Fruit fly (Drosophila melanogaster) whole organism, embryonic: Measurements from ENCODE around the gene CG31431.

Experiments used
- Asciz ChIP-seq: fragments of 200-800 bp; sonication (Bioruptor generic); optimal IDR thresholded peaks from 2 replicates; lab custom pipeline; 2017; ENCODE audit warnings: missing biosample characterization, mild to moderate bottlenecking, missing genetic modification characterization, missing genetic modification reagents
- CG11723 ChIP-seq: fragments of 200-800 bp; sonication (Bioruptor generic); optimal IDR thresholded peaks from 2 replicates; lab custom pipeline; 2017; ENCODE audit warnings: missing biosample characterization, mild to moderate bottlenecking, missing genetic modification characterization
- CG1233 ChIP-seq: fragments of 200-800 bp; sonication (Bioruptor generic); optimal IDR thresholded peaks from 4 replicates; lab custom pipeline; 2018; ENCODE audit warnings: missing biosample characterization, mild to moderate bottlenecking, missing genetic modification characterization
- CG15479 ChIP-seq: fragments of 200-800 bp; sonication (Bioruptor generic); optimal IDR thresholded peaks from 3 replicates; lab custom pipeline; 2019; ENCODE audit warnings: missing biosample characterization, mild to moderate bottlenecking, missing genetic modification characterization, moderate library complexity
- CG1792 ChIP-seq: fragments of 200-800 bp; sonication (Bioruptor generic); optimal IDR thresholded peaks from 2 replicates; lab custom pipeline; 2016; ENCODE audit warnings: missing biosample characterization, missing genetic modification characterization
- CG18476 ChIP-seq: fragments of 200-800 bp; sonication (Bioruptor generic); optimal IDR thresholded peaks from 2 replicates; lab custom pipeline; 2016; ENCODE audit warnings: missing biosample characterization, mild to moderate bottlenecking, missing genetic modification characterization
- CG2199 ChIP-seq: fragments of 200-800 bp; sonication (Bioruptor generic); IDR thresholded peaks from 3 replicates; pipeline ENCODE4 v1.3.6; 2022; ENCODE audit warnings: missing biosample characterization, missing genetic modification characterization
- CG32767 ChIP-seq: fragments of 200-800 bp; sonication (Bioruptor generic); IDR thresholded peaks from 2 replicates; pipeline ENCODE4 v1.3.6; 2022; ENCODE audit warnings: missing biosample characterization, missing genetic modification characterization
- CG34422 ChIP-seq: fragments of 200-800 bp; sonication (Bioruptor generic); IDR thresholded peaks from 3 replicates; pipeline ENCODE4 v1.3.6; 2022; ENCODE audit warnings: missing biosample characterization, missing genetic modification characterization
- CG4360 ChIP-seq: fragments of 200-800 bp; sonication (Bioruptor generic); IDR thresholded peaks from 2 replicates; pipeline ENCODE4 v1.3.6; 2022; ENCODE audit warnings: missing biosample characterization, missing genetic modification characterization
- CG43689 ChIP-seq: fragments of 200-800 bp; sonication (Bioruptor generic); IDR thresholded peaks from 2 replicates; pipeline ENCODE4 v1.3.6; 2022; ENCODE audit warnings: missing biosample characterization, missing genetic modification characterization
- CG4854 ChIP-seq: fragments of 200-800 bp; sonication (Bioruptor generic); optimal IDR thresholded peaks from 2 replicates; lab custom pipeline; 2016; ENCODE audit warnings: missing biosample characterization, missing genetic modification characterization, inconsistent platforms
- CG7786 ChIP-seq: fragments of 200-800 bp; sonication (Bioruptor generic); optimal IDR thresholded peaks from 2 replicates; lab custom pipeline; 2016; ENCODE audit warnings: missing biosample characterization, missing genetic modification characterization
- CG8478 ChIP-seq: fragments of >200 bp; optimal IDR thresholded peaks from 2 replicates; lab custom pipeline; 2018
- CG9437 ChIP-seq: fragments of 200-800 bp; sonication (Bioruptor generic); optimal IDR thresholded peaks from 2 replicates; lab custom pipeline; 2018; ENCODE audit warnings: missing biosample characterization, mild to moderate bottlenecking, missing genetic modification characterization
- D ChIP-seq, 2 experiments: fragments of 200-800 bp in 1 of 2; fragments of >200 bp in 1 of 2; sonication (Bioruptor generic) in 1 of 2; optimal IDR thresholded peaks; 2 replicates in 1 of 2; 3 replicates in 1 of 2; lab custom pipeline; 2017; ENCODE audit warnings: mild to moderate bottlenecking in 1 of 2, missing biosample characterization in 1 of 2, missing genetic modification characterization in 1 of 2, missing genetic modification reagents in 1 of 2
- Elba2 ChIP-seq: fragments of 200-800 bp; sonication (Bioruptor generic); optimal IDR thresholded peaks from 3 replicates; lab custom pipeline; 2016; ENCODE audit warnings: missing biosample characterization, missing genetic modification characterization
- Fer2 ChIP-seq: fragments of 200-800 bp; sonication (Bioruptor generic); optimal IDR thresholded peaks from 2 replicates; lab custom pipeline; 2018; ENCODE audit warnings: missing biosample characterization, mild to moderate bottlenecking, missing genetic modification characterization, moderate library complexity
- Fer3 ChIP-seq: fragments of 200-800 bp; sonication (Bioruptor generic); optimal IDR thresholded peaks from 2 replicates; lab custom pipeline; 2018; ENCODE audit warnings: missing biosample characterization, mild to moderate bottlenecking, missing genetic modification characterization, moderate library complexity
- H15 ChIP-seq: fragments of 200-800 bp; sonication (Bioruptor generic); IDR thresholded peaks from 3 replicates; pipeline ENCODE4 v1.3.6; 2022; ENCODE audit warnings: missing biosample characterization, missing genetic modification characterization
- HLH3B ChIP-seq: fragments of 200-800 bp; sonication (Bioruptor generic); IDR thresholded peaks from 2 replicates; pipeline ENCODE4 v1.3.6; 2022; ENCODE audit warnings: missing biosample characterization, missing genetic modification characterization
- Nf-YA ChIP-seq: fragments of 200-800 bp; sonication (Bioruptor generic); IDR thresholded peaks from 2 replicates; pipeline ENCODE4 v1.3.6; 2022; ENCODE audit warnings: missing biosample characterization, missing genetic modification characterization
- Oaz ChIP-seq: fragments of 200-800 bp; sonication (Bioruptor generic); IDR thresholded peaks from 2 replicates; pipeline ENCODE4 v1.3.6; 2022; ENCODE audit warnings: missing biosample characterization, missing genetic modification characterization
- Six4 ChIP-seq: fragments of 200-800 bp; sonication (Bioruptor generic); optimal IDR thresholded peaks from 2 replicates; lab custom pipeline; 2016; ENCODE audit warnings: missing biosample characterization, missing genetic modification characterization
- Spps ChIP-seq: fragments of 200-800 bp; sonication (Bioruptor generic); optimal IDR thresholded peaks from 2 replicates; lab custom pipeline; 2018; ENCODE audit warnings: missing biosample characterization, mild to moderate bottlenecking, missing genetic modification characterization
- TFAM ChIP-seq: fragments of 200-800 bp; sonication (Bioruptor generic); optimal IDR thresholded peaks from 2 replicates; lab custom pipeline; 2017; ENCODE audit warnings: missing biosample characterization, missing genetic modification characterization, inconsistent platforms
- abd-A ChIP-seq: fragments of 200-800 bp; sonication (Bioruptor generic); optimal IDR thresholded peaks from 3 replicates; lab custom pipeline; 2019; ENCODE audit warnings: missing biosample characterization, mild to moderate bottlenecking, missing genetic modification characterization, moderate library complexity
- ash1 ChIP-seq: fragments of 200-800 bp; sonication (Bioruptor generic); optimal IDR thresholded peaks from 2 replicates; lab custom pipeline; 2018; ENCODE audit warnings: missing biosample characterization, mild to moderate bottlenecking, missing genetic modification characterization
- danr ChIP-seq: fragments of 200-800 bp; sonication (Bioruptor generic); IDR thresholded peaks from 2 replicates; pipeline ENCODE4 v1.3.6; 2022; ENCODE audit warnings: missing biosample characterization, missing genetic modification characterization
- fd96Cb ChIP-seq: fragments of 200-800 bp; sonication (Bioruptor generic); optimal IDR thresholded peaks from 2 replicates; lab custom pipeline; 2018; ENCODE audit warnings: missing biosample characterization, mild to moderate bottlenecking, missing genetic modification characterization, moderate library complexity
- grn ChIP-seq: fragments of 200-800 bp; sonication (Bioruptor generic); optimal IDR thresholded peaks from 3 replicates; lab custom pipeline; 2017; ENCODE audit warnings: missing biosample characterization, missing genetic modification characterization
- gsb ChIP-seq: fragments of 200-800 bp; sonication (Bioruptor generic); IDR thresholded peaks from 2 replicates; pipeline ENCODE4 v1.3.6; 2022; ENCODE audit warnings: missing biosample characterization, missing genetic modification characterization
- gsb-n ChIP-seq: fragments of 200-800 bp; sonication (Bioruptor generic); optimal IDR thresholded peaks from 3 replicates; lab custom pipeline; 2018; ENCODE audit warnings: missing biosample characterization, mild to moderate bottlenecking, missing genetic modification characterization
- gt ChIP-seq: fragments of 200-800 bp; sonication (Bioruptor generic); IDR thresholded peaks from 2 replicates; pipeline ENCODE4 v1.3.6; 2022; ENCODE audit warnings: missing biosample characterization, missing genetic modification characterization
- hbn ChIP-seq: fragments of 200-800 bp; sonication (Bioruptor generic); IDR thresholded peaks from 2 replicates; pipeline ENCODE4 v1.3.6; 2022; ENCODE audit warnings: missing biosample characterization, missing genetic modification characterization; ENCODE audit not compliant: partially characterized antibody
- kah ChIP-seq: fragments of 200-800 bp; sonication (Bioruptor generic); optimal IDR thresholded peaks from 2 replicates; lab custom pipeline; 2018; ENCODE audit warnings: missing biosample characterization, mild to moderate bottlenecking, missing genetic modification characterization
- lov ChIP-seq, 2 experiments: fragments of 200-800 bp in 1 of 2; fragments of >200 bp in 1 of 2; sonication (Bioruptor generic) in 1 of 2; IDR thresholded peaks in 1 of 2; optimal IDR thresholded peaks in 1 of 2; 2 replicates in 1 of 2; 3 replicates in 1 of 2; pipeline versions ENCODE4 v1.3.6 to Lab custom; 2017 to 2022; ENCODE audit warnings: missing biosample characterization in 1 of 2, missing genetic modification characterization in 1 of 2
- mirr ChIP-seq: fragments of 200-800 bp; sonication (Bioruptor generic); optimal IDR thresholded peaks from 3 replicates; lab custom pipeline; 2018; ENCODE audit warnings: missing biosample characterization, mild to moderate bottlenecking, missing genetic modification characterization
- nau ChIP-seq: fragments of 200-800 bp; sonication (Bioruptor generic); optimal IDR thresholded peaks from 3 replicates; lab custom pipeline; 2017; ENCODE audit warnings: missing biosample characterization, mild to moderate bottlenecking, missing genetic modification characterization, missing genetic modification reagents
- nom ChIP-seq: fragments of 200-800 bp; sonication (Bioruptor generic); optimal IDR thresholded peaks from 2 replicates; lab custom pipeline; 2017; ENCODE audit warnings: missing biosample characterization, missing genetic modification characterization, mild to moderate bottlenecking, moderate library complexity, missing genetic modification reagents
- peb ChIP-seq: fragments of 200-800 bp; sonication (Bioruptor generic); IDR thresholded peaks from 2 replicates; pipeline ENCODE4 v1.3.6; 2022; ENCODE audit warnings: missing biosample characterization, missing genetic modification characterization
- pnt ChIP-seq: fragments of 200-800 bp; sonication (Bioruptor generic); optimal IDR thresholded peaks from 3 replicates; lab custom pipeline; 2016; ENCODE audit warnings: missing biosample characterization, missing genetic modification characterization
- psq ChIP-seq: fragments of 200-800 bp; sonication (Bioruptor generic); optimal IDR thresholded peaks from 2 replicates; lab custom pipeline; 2017; ENCODE audit warnings: missing biosample characterization, missing genetic modification characterization
- ranshi ChIP-seq: fragments of 200-800 bp; sonication (Bioruptor generic); IDR thresholded peaks from 2 replicates; pipeline ENCODE4 v1.3.6; 2022; ENCODE audit warnings: missing biosample characterization, missing genetic modification characterization
- sens-2 ChIP-seq: fragments of 200-800 bp; sonication (Bioruptor generic); IDR thresholded peaks from 2 replicates; pipeline ENCODE4 v1.3.6; 2022; ENCODE audit warnings: missing biosample characterization, missing genetic modification characterization
- trem ChIP-seq: fragments of 200-800 bp; optimal IDR thresholded peaks from 3 replicates; lab custom pipeline; 2019; ENCODE audit warnings: missing biosample characterization, mild to moderate bottlenecking, missing genetic modification characterization, moderate library complexity
- unc-4 ChIP-seq: fragments of 200-800 bp; sonication (Bioruptor generic); IDR thresholded peaks from 2 replicates; pipeline ENCODE4 v1.3.6; 2022; ENCODE audit warnings: missing biosample characterization, missing genetic modification characterization; ENCODE audit not compliant: partially characterized antibody
- unpg ChIP-seq: fragments of 200-800 bp; sonication (Bioruptor generic); optimal IDR thresholded peaks from 3 replicates; lab custom pipeline; 2018; ENCODE audit warnings: missing biosample characterization, mild to moderate bottlenecking, missing genetic modification characterization, moderate library complexity
- wdn ChIP-seq: fragments of 200-800 bp; sonication (Bioruptor generic); IDR thresholded peaks from 2 replicates; pipeline ENCODE4 v1.3.6; 2022; ENCODE audit warnings: missing biosample characterization, missing genetic modification characterization

The CG31431 gene

DNA sequence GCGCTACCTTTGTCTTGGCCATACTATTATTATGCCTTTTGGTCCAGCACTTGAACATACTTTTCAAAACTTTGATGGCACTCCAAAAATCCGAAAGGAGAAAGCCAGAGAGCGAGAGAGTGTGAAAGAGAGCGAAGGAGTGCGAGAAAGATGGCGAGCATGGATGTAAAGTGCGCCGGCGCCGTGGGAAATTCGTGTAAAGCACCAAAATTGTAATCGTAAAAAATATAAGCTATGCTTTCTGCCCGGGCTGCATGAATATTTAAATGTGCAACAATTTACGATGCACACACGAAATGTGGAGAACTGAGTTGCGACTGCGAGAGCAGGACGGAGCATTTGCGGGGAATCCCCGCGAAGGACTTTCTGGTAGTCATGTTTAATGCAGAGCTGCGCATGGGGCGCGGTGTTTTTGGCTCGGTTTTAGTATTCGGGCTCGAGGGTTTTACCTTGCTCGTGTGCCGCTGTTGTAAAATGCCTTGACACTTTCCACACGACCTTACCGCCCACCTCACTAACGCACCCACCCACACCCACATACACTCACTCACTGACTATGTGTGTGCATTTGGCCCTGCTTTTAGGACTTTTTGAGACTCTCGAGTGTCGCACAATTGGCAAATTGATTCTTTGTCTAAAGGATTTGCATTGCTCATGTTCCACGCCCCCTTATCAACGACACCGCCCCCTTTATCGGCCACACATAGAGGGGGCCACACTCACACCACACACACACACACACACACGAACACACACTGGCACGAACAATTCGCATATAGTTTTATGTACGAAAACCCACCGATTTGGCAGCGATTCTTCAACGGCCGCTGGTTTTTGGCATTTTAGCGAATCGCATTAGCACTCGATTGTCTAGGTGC is 48.6 kb upstream of the CG31431 start:
- no peak for TF ChIP-seq HLH3B (GFP tag; lab: Robert Waterston, UW)
- TF ChIP-seq Six4 (GFP tag; lab: Kevin White, UChicago), result no peak
- TF ChIP-seq ranshi (GFP tag; lab: Robert Waterston, UW), result no peak
- no peak for TF ChIP-seq Nf-YA (GFP tag; lab: Robert Waterston, UW)
- no peak for TF ChIP-seq unc-4 (GFP tag; lab: Robert Waterston, UW)
- no peak for TF ChIP-seq gt (GFP tag; lab: Robert Waterston, UW)
- no peak for TF ChIP-seq wdn (GFP tag; lab: Robert Waterston, UW)
- TF ChIP-seq Asciz (GFP tag; lab: Kevin White, UChicago), result no peak
- TF ChIP-seq D (optimal IDR thresholded peaks at IDR 0.05; lab: Kevin White, UChicago), result no peak
- TF ChIP-seq D (GFP tag; optimal IDR thresholded peaks at IDR 0.05; lab: Kevin White, UChicago), result no peak
- TF ChIP-seq CG7786 (GFP tag; lab: Kevin White, UChicago), result no peak
- TF ChIP-seq gsb-n, result no peak
- no peak for TF ChIP-seq Fer2
- no peak for TF ChIP-seq fd96Cb (tag; lab: Kevin White, UChicago)
- TF ChIP-seq CG9437 (GFP tag; lab: Kevin White, UChicago), result no peak
- peak; percentile 46; the same call in 1 of the 2 replicates for TF ChIP-seq CG32767 (GFP tag; lab: Robert Waterston, UW)
- TF ChIP-seq mirr (GFP tag; lab: Kevin White, UChicago), result peak; percentile 15
- no peak for TF ChIP-seq CG15479 (GFP tag; lab: Kevin White, UChicago)
- TF ChIP-seq trem (tag; lab: Kevin White, UChicago), result no peak
- no peak for TF ChIP-seq kah (GFP tag; lab: Kevin White, UChicago)
- no peak for TF ChIP-seq danr
- TF ChIP-seq CG4360 (GFP tag; lab: Robert Waterston, UW), result no peak
- no peak for TF ChIP-seq peb (GFP tag; lab: Robert Waterston, UW)
- TF ChIP-seq Elba2 (GFP tag; lab: Kevin White, UChicago), result no peak
- no peak for TF ChIP-seq gsb (GFP tag; lab: Robert Waterston, UW)
- no peak for TF ChIP-seq TFAM
- TF ChIP-seq CG43689 (GFP tag; lab: Robert Waterston, UW), result no peak
- peak; percentile 44 for TF ChIP-seq CG8478 (lab: Kevin White, UChicago)
- TF ChIP-seq hbn (GFP tag; lab: Robert Waterston, UW), result no peak
- no peak for TF ChIP-seq psq (GFP tag; lab: Kevin White, UChicago)
- no peak for TF ChIP-seq Spps
- TF ChIP-seq Fer3 (tag; lab: Kevin White, UChicago), result no peak
- TF ChIP-seq CG4854 (GFP tag; lab: Kevin White, UChicago), result no peak
- no peak for TF ChIP-seq CG1233 (GFP tag; lab: Kevin White, UChicago)
- TF ChIP-seq CG11723 (GFP tag; lab: Kevin White, UChicago), result no peak
- TF ChIP-seq CG18476 (GFP tag; lab: Kevin White, UChicago), result no peak
- no peak for TF ChIP-seq CG1792 (GFP tag; lab: Kevin White, UChicago)
- no peak for TF ChIP-seq grn (GFP tag; lab: Kevin White, UChicago)
- no peak for TF ChIP-seq abd-A (tag; lab: Kevin White, UChicago)
- no peak for TF ChIP-seq CG2199
- peak; percentile 39 for TF ChIP-seq nom (GFP tag; lab: Kevin White, UChicago)
- TF ChIP-seq CG34422 (GFP tag; lab: Robert Waterston, UW), result no peak
- no peak for TF ChIP-seq pnt (GFP tag; lab: Kevin White, UChicago)
- TF ChIP-seq ash1 (GFP tag; lab: Kevin White, UChicago), result no peak
- TF ChIP-seq H15, result no peak
- TF ChIP-seq sens-2 (GFP tag; lab: Robert Waterston, UW), result 0 out of 2 replicates have a peak, but pooled peaks have one; percentile 28
- no peak for TF ChIP-seq Oaz
- peak; percentile 11 for TF ChIP-seq nau (GFP tag; lab: Kevin White, UChicago)
- TF ChIP-seq unpg, result no peak
- no peak for TF ChIP-seq lov (optimal IDR thresholded peaks at IDR 0.05; lab: Kevin White, UChicago)
- no peak for TF ChIP-seq lov (GFP tag; IDR thresholded peaks at IDR 0.05; lab: Robert Waterston, UW)
